Worm (Caenorhabditis elegans): ENCODE results near the gene Y17G9A.3.

Y17G9A.3 gene

ce11 chrIV:4864524-4864923 lies 6.1 kb upstream of the Y17G9A.3 start:
- TF ChIP-seq fkh-6 (tag; optimal IDR thresholded peaks at IDR 0.05) (no peak), fkh-10 (GFP tag; optimal IDR thresholded peaks at IDR 0.05) (no peak), ceh-2 (tag; optimal IDR thresholded peaks at IDR 0.05) (no peak), T23F11.4 (GFP tag; optimal IDR thresholded peaks at IDR 0.05) (no peak), hlh-15 (tag; optimal IDR thresholded peaks at IDR 0.05) (no peak), hlh-30 (tag; optimal IDR thresholded peaks at IDR 0.05; ENCODE audit: insufficient read depth) (no peak), nfya-1 (tag; optimal IDR thresholded peaks at IDR 0.05) (no peak), pha-4 (tag; optimal IDR thresholded peaks at IDR 0.05) (no peak), unc-42 (tag; optimal IDR thresholded peaks at IDR 0.05) (no peak), ceh-31 (tag; optimal IDR thresholded peaks at IDR 0.05) (no peak), hlh-6 (tag; optimal IDR thresholded peaks at IDR 0.05) (no peak), ama-1 (optimal IDR thresholded peaks at IDR 0.05) (no peak), unc-55 (GFP tag; optimal IDR thresholded peaks at IDR 0.05) (no peak), ceh-19 (GFP tag; optimal IDR thresholded peaks at IDR 0.05) (no peak), unc-3 (GFP tag; conservative IDR thresholded peaks at IDR 0.05) (no peak), unc-3 (tag; optimal IDR thresholded peaks at IDR 0.05) (no peak), tbx-7 (tag; optimal IDR thresholded peaks at IDR 0.05) (no peak), ceh-30 (tag; optimal IDR thresholded peaks at IDR 0.05) (no peak), ceh-24 (tag; optimal IDR thresholded peaks at IDR 0.05) (no peak), odd-2 (tag; optimal IDR thresholded peaks at IDR 0.05) (no peak), lim-6 (tag; optimal IDR thresholded peaks at IDR 0.05) (no peak)

- TF ChIP-seq elt-2 (tag; optimal IDR thresholded peaks at IDR 0.05) (no peak), ttx-3 (tag; optimal IDR thresholded peaks at IDR 0.05) (no peak), eyg-1 (tag; optimal IDR thresholded peaks at IDR 0.05) (no peak), pqm-1 (tag; optimal IDR thresholded peaks at IDR 0.05) (no peak), pha-2 (tag; optimal IDR thresholded peaks at IDR 0.05) (no peak), pros-1 (tag; optimal IDR thresholded peaks at IDR 0.05) (no peak), fax-1 (tag; optimal IDR thresholded peaks at IDR 0.05) (no peak), dve-1 (tag; optimal IDR thresholded peaks at IDR 0.05) (no peak), pha-4 (tag; optimal IDR thresholded peaks at IDR 0.05) (no peak), tbx-7 (tag; optimal IDR thresholded peaks at IDR 0.05) (no peak), ceh-18 (tag; optimal IDR thresholded peaks at IDR 0.05) (no peak), K09A11.1 (tag; optimal IDR thresholded peaks at IDR 0.05; ENCODE audit: insufficient read depth) (no peak), npax-4 (tag; optimal IDR thresholded peaks at IDR 0.05) (no peak), ceh-31 (tag; optimal IDR thresholded peaks at IDR 0.05) (no peak), ahr-1 (tag; optimal IDR thresholded peaks at IDR 0.05) (no peak)
These were observed 3.0 kb upstream of the Y17G9A.3 start, which contains the start of the genes Y17G9A.4 and str-173 for ce11 chrIV:4861449-4861848. Y17G9A.4 (minus strand) TSS chrIV:4861549. str-173 (plus strand) TSS chrIV:4861773.

- TF ChIP-seq pha-2 (tag; optimal IDR thresholded peaks at IDR 0.05) (no peak), pha-4 (tag; optimal IDR thresholded peaks at IDR 0.05) (no peak), ceh-6 (GFP tag; optimal IDR thresholded peaks at IDR 0.05) (no peak), npax-4 (tag; optimal IDR thresholded peaks at IDR 0.05) (no peak), ceh-31 (tag; optimal IDR thresholded peaks at IDR 0.05) (no peak), syd-9 (tag; optimal IDR thresholded peaks at IDR 0.05) (no peak), mec-3 (tag; optimal IDR thresholded peaks at IDR 0.05; ENCODE audit: borderline replicate concordance) (no peak), T23F11.4 (GFP tag; optimal IDR thresholded peaks at IDR 0.05) (no peak), sdc-2 (tag; optimal IDR thresholded peaks at IDR 0.05) (no peak), elt-4 (tag; optimal IDR thresholded peaks at IDR 0.05) (no peak), hlh-13 (GFP tag; optimal IDR thresholded peaks at IDR 0.05) (no peak), unc-86 (tag; optimal IDR thresholded peaks at IDR 0.05) (no peak), rnt-1 (tag; optimal IDR thresholded peaks at IDR 0.05) (no peak), F13H6.1 (tag; optimal IDR thresholded peaks at IDR 0.05) (no peak), tbx-7 (tag; optimal IDR thresholded peaks at IDR 0.05) (no peak), ttx-3 (tag; optimal IDR thresholded peaks at IDR 0.05) (no peak), hlh-15 (tag; optimal IDR thresholded peaks at IDR 0.05) (no peak)
These were observed 2.3 kb downstream of the Y17G9A.3 start, which contains the start of gene Y17G9A.2 for ce11 chrIV:4856195-4856594. Y17G9A.2 (minus strand) TSS chrIV:4856295.
